Worm (Caenorhabditis elegans) whole organism, L2 larva: ENCODE results near the gene C56C10.9.

Experiments
- blmp-1 ChIP-seq: sonication (generic microtip); optimal IDR thresholded peaks from 2 replicates; lab custom pipeline; 2017; ENCODE audit warnings: missing genetic modification characterization, mild to moderate bottlenecking, missing compliant biosample characterization, antibody characterized with exemption, moderate library complexity; ENCODE audit not compliant: insufficient read depth
- nhr-11 ChIP-seq: fragments of 150-350 bp; optimal IDR thresholded peaks from 2 replicates; lab custom pipeline; 2014; ENCODE audit warnings: missing biosample characterization, missing genetic modification characterization

- TF ChIP-seq blmp-1 (tag; lab: Kevin White, UChicago) (peak; percentile 94), nhr-11 (no peak)
Measured at ce11 chrII:6562203-6562867, 29.8 kb downstream of the C56C10.9 start.
